Fruit fly (Drosophila melanogaster) whole organism, embryonic: ENCODE measurements around the gene CG5986.

Source experiments
- CG10209 ChIP-seq: fragments of 200-800 bp; sonication (Bioruptor generic); optimal IDR thresholded peaks from 3 replicates; lab custom pipeline; 2017; ENCODE audit warnings: missing biosample characterization, mild to moderate bottlenecking, missing genetic modification characterization, missing genetic modification reagents
- CG10431 ChIP-seq: fragments of 200-800 bp; sonication (Bioruptor generic); optimal IDR thresholded peaks from 3 replicates; lab custom pipeline; 2018; ENCODE audit warnings: missing biosample characterization, mild to moderate bottlenecking, missing genetic modification characterization
- CG10979 ChIP-seq: fragments of 200-800 bp; sonication (Bioruptor generic); optimal IDR thresholded peaks from 2 replicates; lab custom pipeline; 2018; ENCODE audit warnings: missing biosample characterization, mild to moderate bottlenecking, missing genetic modification characterization, moderate library complexity
- CG11456 ChIP-seq: fragments of 200-800 bp; sonication (Bioruptor generic); IDR thresholded peaks from 3 replicates; pipeline ENCODE4 v1.3.6; 2022; ENCODE audit warnings: missing biosample characterization, missing genetic modification characterization
- CG11696 ChIP-seq: fragments of 200-800 bp; sonication (Bioruptor generic); IDR thresholded peaks from 2 replicates; pipeline ENCODE4 v1.3.6; 2022; ENCODE audit warnings: missing biosample characterization, missing genetic modification characterization
- CG14710 ChIP-seq: fragments of 200-800 bp; sonication (Bioruptor generic); optimal IDR thresholded peaks from 3 replicates; lab custom pipeline; 2019; ENCODE audit warnings: missing biosample characterization, mild to moderate bottlenecking, missing genetic modification characterization, moderate library complexity
- CG15073 ChIP-seq: fragments of 200-800 bp; sonication (Bioruptor generic); optimal IDR thresholded peaks from 2 replicates; lab custom pipeline; 2016; ENCODE audit warnings: missing biosample characterization, missing genetic modification characterization
- CG30431 ChIP-seq: fragments of 200-800 bp; sonication (Bioruptor generic); optimal IDR thresholded peaks from 2 replicates; lab custom pipeline; 2017; ENCODE audit warnings: missing biosample characterization, missing genetic modification characterization
- CG6854 ChIP-seq: fragments of 200-800 bp; sonication (Bioruptor generic); optimal IDR thresholded peaks from 3 replicates; lab custom pipeline; 2017; ENCODE audit warnings: missing biosample characterization, mild to moderate bottlenecking, missing genetic modification characterization
- CG7963 ChIP-seq: fragments of 200-800 bp; sonication (Bioruptor generic); IDR thresholded peaks from 3 replicates; pipeline ENCODE4 v1.3.6; 2022; ENCODE audit warnings: missing biosample characterization, missing genetic modification characterization; ENCODE audit not compliant: partially characterized antibody
- CG9437 ChIP-seq: fragments of 200-800 bp; sonication (Bioruptor generic); optimal IDR thresholded peaks from 2 replicates; lab custom pipeline; 2018; ENCODE audit warnings: missing biosample characterization, mild to moderate bottlenecking, missing genetic modification characterization
- CG9876 ChIP-seq: fragments of 200-800 bp; sonication (Bioruptor generic); optimal IDR thresholded peaks from 2 replicates; lab custom pipeline; 2016; ENCODE audit warnings: missing biosample characterization, missing genetic modification characterization
- CHES-1-like ChIP-seq: fragments of 200-800 bp; sonication (Bioruptor generic); optimal IDR thresholded peaks from 2 replicates; lab custom pipeline; 2016; ENCODE audit warnings: missing biosample characterization, missing genetic modification characterization
- D19B ChIP-seq: fragments of 200-800 bp; sonication (Bioruptor generic); optimal IDR thresholded peaks from 2 replicates; lab custom pipeline; 2017; ENCODE audit warnings: missing biosample characterization, mild to moderate bottlenecking, missing genetic modification characterization
- Dek ChIP-seq: fragments of 200-800 bp; sonication (Bioruptor generic); optimal IDR thresholded peaks from 3 replicates; lab custom pipeline; 2019; ENCODE audit warnings: missing biosample characterization, mild to moderate bottlenecking, missing genetic modification characterization, moderate library complexity
- Doc2 ChIP-seq: fragments of 200-800 bp; sonication (Bioruptor generic); IDR thresholded peaks from 2 replicates; pipeline ENCODE4 v1.3.6; 2022; ENCODE audit warnings: missing biosample characterization, missing genetic modification characterization
- E2f2 ChIP-seq: fragments of 200-800 bp; sonication (Bioruptor generic); IDR thresholded peaks from 2 replicates; pipeline ENCODE4 v1.3.6; 2022; ENCODE audit warnings: missing biosample characterization, missing genetic modification characterization
- Ets65A ChIP-seq: fragments of 200-800 bp; sonication (Bioruptor generic); peaks from one replicate; lab custom pipeline; 2016; ENCODE audit warnings: missing biosample characterization, missing genetic modification characterization
- Fer1 ChIP-seq: fragments of 200-800 bp; sonication (Bioruptor generic); optimal IDR thresholded peaks from 2 replicates; lab custom pipeline; 2017; ENCODE audit warnings: missing biosample characterization, mild to moderate bottlenecking, missing genetic modification characterization
- Hey ChIP-seq: fragments of 200-800 bp; sonication (Bioruptor generic); optimal IDR thresholded peaks from 3 replicates; lab custom pipeline; 2018; ENCODE audit warnings: missing biosample characterization, mild to moderate bottlenecking, missing genetic modification characterization
- Hmr ChIP-seq: fragments of 200-800 bp; sonication (Bioruptor generic); optimal IDR thresholded peaks from 3 replicates; lab custom pipeline; 2017; ENCODE audit warnings: mild to moderate bottlenecking, missing biosample characterization, missing genetic modification reagents, missing genetic modification characterization
- MBD-R2 ChIP-seq: fragments of 200-800 bp; sonication (Bioruptor generic); IDR thresholded peaks from 2 replicates; pipeline ENCODE4 v1.3.6; 2022; ENCODE audit warnings: missing biosample characterization, missing genetic modification characterization
- MESR4 ChIP-seq: fragments of 200-800 bp; sonication (Bioruptor generic); optimal IDR thresholded peaks from 2 replicates; lab custom pipeline; 2018; ENCODE audit warnings: missing biosample characterization, mild to moderate bottlenecking, missing genetic modification characterization, moderate library complexity
- MTF-1 ChIP-seq: fragments of 200-800 bp; sonication (Bioruptor generic); optimal IDR thresholded peaks from 2 replicates; lab custom pipeline; 2018; ENCODE audit warnings: missing biosample characterization, mild to moderate bottlenecking, missing genetic modification characterization, borderline replicate concordance
- Mad ChIP-seq: fragments of 200-800 bp; sonication (Bioruptor generic); optimal IDR thresholded peaks from 2 replicates; lab custom pipeline; 2016; ENCODE audit warnings: missing biosample characterization, missing genetic modification characterization
- NC2β ChIP-seq: fragments of 200-800 bp; sonication (Bioruptor generic); optimal IDR thresholded peaks from 2 replicates; lab custom pipeline; 2016; ENCODE audit warnings: missing biosample characterization, missing genetic modification characterization
- Nf-YB ChIP-seq: fragments of 200-800 bp; sonication (Bioruptor generic); optimal IDR thresholded peaks from 3 replicates; lab custom pipeline; 2019; ENCODE audit warnings: missing biosample characterization, mild to moderate bottlenecking, missing genetic modification characterization, moderate library complexity
- Sox102F ChIP-seq: fragments of 200-800 bp; sonication (Bioruptor generic); optimal IDR thresholded peaks from 2 replicates; lab custom pipeline; 2018; ENCODE audit warnings: missing biosample characterization, mild to moderate bottlenecking, missing genetic modification characterization, moderate library complexity
- Sry-δ ChIP-seq: fragments of 200-800 bp; sonication (Bioruptor generic); optimal IDR thresholded peaks from 2 replicates; lab custom pipeline; 2016; ENCODE audit warnings: missing biosample characterization, missing genetic modification characterization
- ap ChIP-seq: fragments of 200-800 bp; sonication (Bioruptor generic); IDR thresholded peaks from 2 replicates; pipeline ENCODE4 v1.3.6; 2022; ENCODE audit warnings: missing biosample characterization, missing genetic modification characterization
- ase ChIP-seq: fragments of 200-800 bp; sonication (Bioruptor generic); IDR thresholded peaks from 3 replicates; pipeline ENCODE4 v1.3.6; 2022; ENCODE audit warnings: missing biosample characterization, missing genetic modification characterization
- chif ChIP-seq, 2 experiments: fragments of 200-800 bp; sonication (Bioruptor generic); optimal IDR thresholded peaks; 3 replicates each; lab custom pipeline; 2016; ENCODE audit warnings: missing biosample characterization in 2 of 2, missing genetic modification characterization in 2 of 2
- dan ChIP-seq: fragments of 200-800 bp; sonication (Bioruptor generic); IDR thresholded peaks from 2 replicates; pipeline ENCODE4 v1.3.6; 2022; ENCODE audit warnings: missing biosample characterization, missing genetic modification characterization
- dimm ChIP-seq: fragments of 200-800 bp; sonication (Bioruptor generic); IDR thresholded peaks from 2 replicates; pipeline ENCODE4 v1.3.6; 2022; ENCODE audit warnings: missing biosample characterization, missing genetic modification characterization
- dysf ChIP-seq: fragments of 200-800 bp; sonication (Bioruptor generic); IDR thresholded peaks from 3 replicates; pipeline ENCODE4 v1.3.6; 2022; ENCODE audit warnings: missing biosample characterization, missing genetic modification characterization
- grau ChIP-seq: fragments of 200-800 bp; optimal IDR thresholded peaks from 3 replicates; lab custom pipeline; 2019; ENCODE audit warnings: missing biosample characterization, mild to moderate bottlenecking, missing genetic modification characterization, moderate library complexity
- gsb ChIP-seq: fragments of 200-800 bp; sonication (Bioruptor generic); IDR thresholded peaks from 2 replicates; pipeline ENCODE4 v1.3.6; 2022; ENCODE audit warnings: missing biosample characterization, missing genetic modification characterization
- kah ChIP-seq: fragments of 200-800 bp; sonication (Bioruptor generic); optimal IDR thresholded peaks from 2 replicates; lab custom pipeline; 2018; ENCODE audit warnings: missing biosample characterization, mild to moderate bottlenecking, missing genetic modification characterization
- klu ChIP-seq: fragments of 200-800 bp; sonication (Bioruptor generic); IDR thresholded peaks from 2 replicates; pipeline ENCODE4 v1.3.6; 2022; ENCODE audit warnings: missing biosample characterization, missing genetic modification characterization
- lab ChIP-seq: fragments of 200-800 bp; sonication (Bioruptor generic); optimal IDR thresholded peaks from 3 replicates; lab custom pipeline; 2017; ENCODE audit warnings: missing biosample characterization, missing genetic modification characterization, mild to moderate bottlenecking, moderate library complexity, missing genetic modification reagents
- lilli ChIP-seq: fragments of 200-800 bp; sonication (Bioruptor generic); optimal IDR thresholded peaks from 3 replicates; lab custom pipeline; 2016; ENCODE audit warnings: missing biosample characterization, missing genetic modification characterization
- maf-S ChIP-seq: fragments of 200-800 bp; sonication (Bioruptor generic); optimal IDR thresholded peaks from 2 replicates; lab custom pipeline; 2016; ENCODE audit warnings: missing biosample characterization, missing genetic modification characterization
- mirr ChIP-seq: fragments of 200-800 bp; sonication (Bioruptor generic); optimal IDR thresholded peaks from 3 replicates; lab custom pipeline; 2018; ENCODE audit warnings: missing biosample characterization, mild to moderate bottlenecking, missing genetic modification characterization
- peb ChIP-seq: fragments of 200-800 bp; sonication (Bioruptor generic); IDR thresholded peaks from 2 replicates; pipeline ENCODE4 v1.3.6; 2022; ENCODE audit warnings: missing biosample characterization, missing genetic modification characterization
- pnt ChIP-seq: fragments of 200-800 bp; sonication (Bioruptor generic); optimal IDR thresholded peaks from 3 replicates; lab custom pipeline; 2016; ENCODE audit warnings: missing biosample characterization, missing genetic modification characterization
- pros ChIP-seq: fragments of 200-800 bp; sonication (Bioruptor generic); optimal IDR thresholded peaks from 3 replicates; lab custom pipeline; 2019; ENCODE audit warnings: missing biosample characterization, mild to moderate bottlenecking, missing genetic modification characterization, moderate library complexity
- stc ChIP-seq: fragments of 200-800 bp; sonication (Bioruptor generic); IDR thresholded peaks from 2 replicates; pipeline ENCODE4 v1.3.6; 2022; ENCODE audit warnings: missing biosample characterization, missing genetic modification characterization
- tio ChIP-seq: fragments of 200-800 bp; sonication (Bioruptor generic); optimal IDR thresholded peaks from 2 replicates; lab custom pipeline; 2017; ENCODE audit warnings: missing biosample characterization, missing genetic modification characterization, inconsistent platforms
- twi ChIP-seq: fragments of 200-800 bp; optimal IDR thresholded peaks from 2 replicates; lab custom pipeline; 2019; ENCODE audit warnings: missing biosample characterization, mild to moderate bottlenecking, missing genetic modification characterization, moderate library complexity
- tx ChIP-seq: fragments of 200-800 bp; sonication (Bioruptor generic); optimal IDR thresholded peaks from 2 replicates; lab custom pipeline; 2016; ENCODE audit warnings: missing biosample characterization, missing genetic modification characterization
- zfh2 ChIP-seq: fragments of 200-800 bp; sonication (Bioruptor generic); optimal IDR thresholded peaks from 2 replicates; lab custom pipeline; 2016; ENCODE audit warnings: missing biosample characterization, missing genetic modification characterization

The CG5986 gene

dm6 chr3R:24031019-24031824 is 16.4 kb upstream of the CG5986 start (continued):
- TF ChIP-seq chif (GFP tag; optimal IDR thresholded peaks at IDR 0.05; lab: Kevin White, UChicago) (no peak), Hey (tag; lab: Kevin White, UChicago) (no peak), CG6854 (GFP tag; lab: Kevin White, UChicago) (peak; percentile 51), CG9876 (GFP tag; lab: Kevin White, UChicago) (peak; percentile 29), MBD-R2 (GFP tag; lab: Robert Waterston, UW) (no peak), CG9437 (GFP tag; lab: Kevin White, UChicago) (no peak), MESR4 (GFP tag; lab: Kevin White, UChicago) (peak; percentile 49), maf-S (GFP tag; lab: Kevin White, UChicago) (no peak), CG11456 (0 out of 3 replicates have a peak, but pooled peaks have one; percentile 36), ap (GFP tag; lab: Robert Waterston, UW) (no peak), CG10431 (no peak), CG10209 (GFP tag; lab: Kevin White, UChicago) (no peak), kah (GFP tag; lab: Kevin White, UChicago) (no peak), Fer1 (GFP tag; lab: Kevin White, UChicago) (peak; percentile 36), dimm (no peak), Dek (no peak), CG30431 (GFP tag; lab: Kevin White, UChicago) (no peak), Hmr (GFP tag; lab: Kevin White, UChicago) (no peak), D19B (GFP tag; lab: Kevin White, UChicago) (no peak), CG14710 (tag; lab: Kevin White, UChicago) (no peak), mirr (GFP tag; lab: Kevin White, UChicago) (no peak), Ets65A (GFP tag; lab: Kevin White, UChicago) (no peak), CG7963 (no peak), CG15073 (GFP tag; lab: Kevin White, UChicago) (no peak), stc (GFP tag; lab: Robert Waterston, UW) (peak; percentile 35; the same call in 1 of the 2 replicates), Sox102F (GFP tag; lab: Kevin White, UChicago) (no peak), E2f2 (GFP tag; lab: Robert Waterston, UW) (no peak), Doc2 (GFP tag; lab: Robert Waterston, UW) (no peak), CHES-1-like (no peak), peb (GFP tag; lab: Robert Waterston, UW) (no peak), gsb (GFP tag; lab: Robert Waterston, UW) (no peak), Sry-δ (GFP tag; lab: Kevin White, UChicago) (no peak), zfh2 (GFP tag; lab: Kevin White, UChicago) (no peak), grau (tag; lab: Kevin White, UChicago) (no peak), tx (GFP tag; lab: Kevin White, UChicago) (no peak), pnt (no peak), CG11696 (GFP tag; lab: Robert Waterston, UW) (no peak), twi (tag; lab: Kevin White, UChicago) (no peak), NC2β (GFP tag; lab: Kevin White, UChicago) (no peak), lab (GFP tag; lab: Kevin White, UChicago) (peak; percentile 40), dan (GFP tag; lab: Robert Waterston, UW) (no peak), tio (GFP tag; lab: Kevin White, UChicago) (no peak), pros (GFP tag; lab: Kevin White, UChicago) (no peak), ase (GFP tag; lab: Robert Waterston, UW) (no peak), CG10979 (tag; lab: Kevin White, UChicago) (no peak), klu (no peak), Nf-YB (GFP tag; lab: Kevin White, UChicago) (no peak), lilli (GFP tag; lab: Kevin White, UChicago) (no peak), dysf (GFP tag; lab: Robert Waterston, UW) (no peak), Mad (GFP tag; lab: Kevin White, UChicago) (no peak), MTF-1 (GFP tag; lab: Kevin White, UChicago) (peak; percentile 9)
